Worm (Caenorhabditis elegans) whole organism, L2 larva: ENCODE results near the gene mig-22.

Experiments
- C34F6.9 ChIP-seq: fragments of 150-350 bp; optimal IDR thresholded peaks from 2 replicates; lab custom pipeline; 2014; ENCODE audit warnings: missing biosample characterization, missing genetic modification characterization
- F13H6.1 ChIP-seq: sonication (generic microtip); optimal IDR thresholded peaks from 2 replicates; lab custom pipeline; 2016; ENCODE audit warnings: missing genetic modification characterization, missing compliant biosample characterization
- R02D3.7 ChIP-seq: fragments of 150-350 bp; optimal IDR thresholded peaks from 2 replicates; lab custom pipeline; 2014; ENCODE audit warnings: missing biosample characterization, missing genetic modification characterization
- Y55F3AM.14 ChIP-seq: fragments of 200-800 bp; sonication (Bioruptor generic); optimal IDR thresholded peaks from 2 replicates; lab custom pipeline; 2018; ENCODE audit warnings: mild to moderate bottlenecking, missing genetic modification characterization, missing compliant biosample characterization
- ZK546.5 ChIP-seq: sonication (generic microtip); optimal IDR thresholded peaks from 2 replicates; lab custom pipeline; 2017; ENCODE audit warnings: missing biosample characterization, missing genetic modification characterization
- alr-1 ChIP-seq: fragments of 150-350 bp; optimal IDR thresholded peaks from 2 replicates; lab custom pipeline; 2014; ENCODE audit warnings: missing biosample characterization, missing genetic modification characterization
- ama-1 ChIP-seq: fragments of 150-350 bp; optimal IDR thresholded peaks from 2 replicates; lab custom pipeline; 2018; ENCODE audit warnings: inconsistent platforms
- blmp-1 ChIP-seq: sonication (generic microtip); optimal IDR thresholded peaks from 2 replicates; lab custom pipeline; 2017; ENCODE audit warnings: missing genetic modification characterization, mild to moderate bottlenecking, missing compliant biosample characterization, antibody characterized with exemption, moderate library complexity; ENCODE audit not compliant: insufficient read depth
- ceh-16 ChIP-seq: fragments of 150-350 bp; optimal IDR thresholded peaks from 2 replicates; lab custom pipeline; 2014; ENCODE audit warnings: missing biosample characterization, missing genetic modification characterization
- ceh-82 ChIP-seq: fragments of 150-350 bp; optimal IDR thresholded peaks from 2 replicates; lab custom pipeline; 2014; ENCODE audit warnings: missing biosample characterization, missing genetic modification characterization
- dmd-4 ChIP-seq: sonication (generic microtip); optimal IDR thresholded peaks from 2 replicates; lab custom pipeline; 2017; ENCODE audit warnings: missing biosample characterization, missing genetic modification characterization
- egl-27 ChIP-seq: sonication (generic microtip); optimal IDR thresholded peaks from 3 replicates; lab custom pipeline; 2017; ENCODE audit warnings: missing biosample characterization, missing genetic modification reagents, missing genetic modification characterization
- fos-1 ChIP-seq: fragments of 150-350 bp; optimal IDR thresholded peaks from 2 replicates; lab custom pipeline; 2014; ENCODE audit warnings: missing biosample characterization, missing genetic modification characterization
- gmeb-1 ChIP-seq: fragments of 150-350 bp; optimal IDR thresholded peaks from 2 replicates; lab custom pipeline; 2014; ENCODE audit warnings: missing biosample characterization, missing genetic modification characterization
- lin-11 ChIP-seq: fragments of 150-350 bp; sonication (generic microtip); optimal IDR thresholded peaks from 2 replicates; lab custom pipeline; 2014; ENCODE audit warnings: missing biosample characterization, missing genetic modification characterization, inconsistent platforms, mixed read lengths
- lin-13 ChIP-seq: fragments of 150-350 bp; optimal IDR thresholded peaks from 2 replicates; lab custom pipeline; 2014; ENCODE audit warnings: missing biosample characterization, missing genetic modification reagents, missing genetic modification characterization
- lin-39 ChIP-seq: fragments of 150-350 bp; optimal IDR thresholded peaks from 2 replicates; lab custom pipeline; 2014; ENCODE audit warnings: missing biosample characterization, missing genetic modification reagents, missing genetic modification characterization
- lsy-2 ChIP-seq, 2 experiments: fragments of 150-350 bp in 1 of 2; sonication (generic microtip) in 1 of 2; optimal IDR thresholded peaks; 2 replicates each; lab custom pipeline; 2014 to 2017; ENCODE audit warnings: missing biosample characterization in 2 of 2, missing genetic modification characterization in 2 of 2
- mab-5 ChIP-seq: fragments of 150-350 bp; optimal IDR thresholded peaks from 2 replicates; lab custom pipeline; 2014; ENCODE audit warnings: missing biosample characterization, missing genetic modification characterization
- mbf-1 ChIP-seq: sonication (generic microtip); optimal IDR thresholded peaks from 2 replicates; lab custom pipeline; 2017; ENCODE audit warnings: missing biosample characterization, missing genetic modification characterization
- nhr-10 ChIP-seq: sonication (generic microtip); optimal IDR thresholded peaks from 2 replicates; lab custom pipeline; 2017; ENCODE audit warnings: missing biosample characterization, missing genetic modification characterization
- nhr-11 ChIP-seq: fragments of 150-350 bp; optimal IDR thresholded peaks from 2 replicates; lab custom pipeline; 2014; ENCODE audit warnings: missing biosample characterization, missing genetic modification characterization
- nhr-12 ChIP-seq: fragments of 150-350 bp; optimal IDR thresholded peaks from 2 replicates; lab custom pipeline; 2014; ENCODE audit warnings: missing biosample characterization, missing genetic modification characterization
- nhr-129 ChIP-seq: fragments of 150-350 bp; optimal IDR thresholded peaks from 2 replicates; lab custom pipeline; 2014; ENCODE audit warnings: missing biosample characterization, missing genetic modification characterization
- nhr-21 ChIP-seq: fragments of 150-350 bp; optimal IDR thresholded peaks from 2 replicates; lab custom pipeline; 2014; ENCODE audit warnings: missing biosample characterization, missing genetic modification characterization
- nhr-23 ChIP-seq: fragments of 150-350 bp; optimal IDR thresholded peaks from 2 replicates; lab custom pipeline; 2014; ENCODE audit warnings: missing biosample characterization, missing genetic modification reagents, missing genetic modification characterization
- nhr-237 ChIP-seq: fragments of 150-350 bp; optimal IDR thresholded peaks from 2 replicates; lab custom pipeline; 2014; ENCODE audit warnings: missing biosample characterization, missing genetic modification characterization
- nhr-25 ChIP-seq: fragments of 150-350 bp; sonication (generic microtip); optimal IDR thresholded peaks from 3 replicates; lab custom pipeline; 2014; ENCODE audit warnings: missing biosample characterization, missing genetic modification characterization
- nhr-6 ChIP-seq: fragments of 150-350 bp; optimal IDR thresholded peaks from 2 replicates; lab custom pipeline; 2014; ENCODE audit warnings: missing biosample characterization, missing genetic modification characterization
- nhr-77 ChIP-seq: fragments of 150-350 bp; optimal IDR thresholded peaks from 2 replicates; lab custom pipeline; 2014; ENCODE audit warnings: missing biosample characterization, missing genetic modification characterization
- peb-1 ChIP-seq: fragments of 150-350 bp; optimal IDR thresholded peaks from 2 replicates; lab custom pipeline; 2014; ENCODE audit warnings: missing biosample characterization, missing genetic modification characterization
- sem-4 ChIP-seq: fragments of 150-350 bp; optimal IDR thresholded peaks from 2 replicates; lab custom pipeline; 2014; ENCODE audit warnings: missing biosample characterization, missing genetic modification reagents, missing genetic modification characterization
- skn-1 ChIP-seq: sonication (generic microtip); optimal IDR thresholded peaks from 2 replicates; lab custom pipeline; 2017; ENCODE audit warnings: missing biosample characterization, missing genetic modification characterization
- sma-3 ChIP-seq: sonication (generic microtip); optimal IDR thresholded peaks from 2 replicates; lab custom pipeline; 2016; ENCODE audit warnings: missing genetic modification reagents, missing genetic modification characterization, missing compliant biosample characterization
- sma-9 ChIP-seq, 2 experiments: fragments of 150-350 bp in 1 of 2; sonication (generic microtip) in 1 of 2; optimal IDR thresholded peaks; 2 replicates each; lab custom pipeline; 2014 to 2016; ENCODE audit warnings: missing genetic modification characterization in 2 of 2, mild to moderate bottlenecking in 1 of 2, missing biosample characterization in 1 of 2, missing compliant biosample characterization in 1 of 2, missing genetic modification reagents in 1 of 2, moderate library complexity in 1 of 2
- snpc-4 ChIP-seq: fragments of 150-350 bp; optimal IDR thresholded peaks from 2 replicates; lab custom pipeline; 2014; ENCODE audit warnings: missing biosample characterization, missing genetic modification characterization
- unc-39 ChIP-seq: fragments of 150-350 bp; optimal IDR thresholded peaks from 2 replicates; lab custom pipeline; 2014; ENCODE audit warnings: missing biosample characterization, missing genetic modification characterization
- unc-55 ChIP-seq: fragments of 150-350 bp; sonication (generic microtip); optimal IDR thresholded peaks from 3 replicates; lab custom pipeline; 2014; ENCODE audit warnings: missing biosample characterization, missing genetic modification reagents, missing genetic modification characterization
- unc-62 ChIP-seq: fragments of 150-350 bp; optimal IDR thresholded peaks from 2 replicates; lab custom pipeline; 2014; ENCODE audit warnings: missing biosample characterization, missing genetic modification reagents, missing genetic modification characterization
- ztf-1 ChIP-seq: fragments of 200-800 bp; sonication (Bioruptor generic); conservative IDR thresholded peaks from 2 replicates; pipeline ENCODE4 v1.3.6; 2022; ENCODE audit warnings: missing genetic modification characterization, missing compliant biosample characterization
- ztf-4 ChIP-seq: fragments of 150-350 bp; optimal IDR thresholded peaks from 2 replicates; lab custom pipeline; 2014; ENCODE audit warnings: missing biosample characterization, missing genetic modification characterization

The mig-22 gene

DNA sequence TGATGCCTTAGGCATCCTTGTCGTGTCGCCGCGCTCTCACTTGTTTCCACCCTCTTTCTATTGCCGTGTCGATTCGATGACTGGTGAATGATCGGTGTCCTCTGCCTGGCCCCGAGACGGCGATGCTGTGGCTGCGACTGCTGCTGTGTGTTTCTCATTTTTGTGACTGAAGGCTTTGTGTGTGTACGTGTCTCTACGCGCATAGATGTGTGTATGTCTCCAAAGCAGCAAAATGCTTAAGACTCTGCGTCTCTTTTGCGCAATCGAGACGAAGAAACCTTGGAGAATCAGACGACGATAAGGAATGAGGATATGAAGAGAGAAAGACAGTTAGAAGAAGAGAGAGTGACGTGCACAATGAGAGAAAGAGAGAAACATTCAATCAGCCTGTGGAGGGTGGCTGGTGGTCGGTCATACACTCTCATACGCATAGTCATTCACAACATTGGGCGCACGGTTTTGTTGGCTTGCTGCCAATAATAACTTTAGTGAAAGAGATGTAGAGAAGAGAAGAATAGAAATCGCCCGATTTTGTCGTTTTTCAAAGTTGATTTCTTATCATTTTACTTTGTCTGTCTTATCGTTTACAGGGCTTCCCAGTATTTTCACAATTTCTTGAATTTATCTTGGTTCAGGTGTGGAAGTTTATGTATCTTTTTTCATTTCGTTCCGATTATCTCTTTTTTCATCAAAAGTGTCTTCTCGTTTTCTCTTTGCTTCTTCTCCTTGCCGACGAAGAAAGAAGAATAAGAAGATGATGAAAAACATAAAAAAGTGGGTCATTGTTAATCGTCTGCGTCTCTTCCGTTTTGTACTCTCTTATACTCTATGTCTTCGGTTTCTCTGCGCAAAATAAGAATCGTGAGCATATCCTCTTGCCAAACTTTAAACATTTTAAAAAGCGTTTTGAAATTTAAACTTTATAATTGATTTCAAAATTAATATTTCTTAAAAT is 35.0 kb upstream of the mig-22 start (continued):
- peak; percentile 98 for TF ChIP-seq nhr-25
- TF ChIP-seq skn-1 (tag; lab: Kevin White, UChicago) = no peak

DNA sequence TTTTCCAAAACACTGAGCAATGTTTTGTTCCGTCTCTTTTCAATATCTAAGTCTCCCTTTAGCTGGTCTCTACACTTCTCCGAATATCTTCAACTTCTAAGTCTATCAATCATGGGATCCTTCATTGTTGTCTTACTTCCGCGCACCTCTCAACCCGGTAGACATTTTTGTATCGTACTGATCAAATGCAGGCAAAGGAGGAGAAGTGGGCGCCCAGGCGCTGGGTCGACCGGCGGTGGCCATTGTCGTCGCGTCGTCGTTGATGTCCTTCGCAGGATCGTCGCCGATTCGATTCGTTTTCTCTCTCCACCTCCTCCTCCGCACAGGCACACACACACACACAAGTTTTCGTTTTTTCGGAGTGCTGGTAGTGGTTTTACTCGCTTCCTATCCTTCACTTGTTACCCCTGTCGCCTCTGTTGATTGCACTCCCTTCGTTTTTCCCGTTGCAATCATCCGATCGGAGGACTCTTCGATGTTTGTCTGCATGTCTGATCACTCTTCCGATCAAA is 34.3 kb upstream of the mig-22 start:
- no peak for TF ChIP-seq ztf-1 (GFP tag; lab: Robert Waterston, UW)
- no peak for TF ChIP-seq alr-1
- no peak for TF ChIP-seq nhr-23 (tag; lab: Kevin White, UChicago)
- TF ChIP-seq dmd-4 (tag; lab: Kevin White, UChicago) = no peak
- TF ChIP-seq nhr-237 (tag; lab: Kevin White, UChicago) = no peak
- no peak for TF ChIP-seq ceh-82
- TF ChIP-seq nhr-12 (tag; lab: Kevin White, UChicago) = no peak
- no peak for TF ChIP-seq sem-4 (tag; lab: Kevin White, UChicago)
- TF ChIP-seq lsy-2 (tag; optimal IDR thresholded peaks at IDR 0.05; lab: Kevin White, UChicago) = no peak

DNA sequence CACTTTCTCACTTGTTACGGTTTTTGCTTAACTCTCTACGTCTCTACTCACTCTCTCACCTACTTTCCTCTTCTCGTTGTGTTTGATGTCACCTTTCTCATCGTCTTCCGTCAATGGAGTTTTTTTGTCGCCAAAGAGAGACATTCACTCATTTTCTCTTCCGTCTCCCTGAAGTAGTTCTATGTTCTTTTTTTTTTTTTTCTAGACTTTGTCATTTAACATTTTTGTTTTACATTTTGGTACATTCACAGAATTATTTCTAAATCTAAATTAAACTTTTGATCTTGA is 33.6 kb upstream of the mig-22 start:
- TF ChIP-seq nhr-6 (tag; lab: Kevin White, UChicago) = no peak
- TF ChIP-seq sma-3 (GFP tag; lab: Kevin White, UChicago) = peak; percentile 10
- peak; percentile 29 for TF ChIP-seq nhr-25
- TF ChIP-seq sem-4 (tag; lab: Kevin White, UChicago) = no peak

DNA sequence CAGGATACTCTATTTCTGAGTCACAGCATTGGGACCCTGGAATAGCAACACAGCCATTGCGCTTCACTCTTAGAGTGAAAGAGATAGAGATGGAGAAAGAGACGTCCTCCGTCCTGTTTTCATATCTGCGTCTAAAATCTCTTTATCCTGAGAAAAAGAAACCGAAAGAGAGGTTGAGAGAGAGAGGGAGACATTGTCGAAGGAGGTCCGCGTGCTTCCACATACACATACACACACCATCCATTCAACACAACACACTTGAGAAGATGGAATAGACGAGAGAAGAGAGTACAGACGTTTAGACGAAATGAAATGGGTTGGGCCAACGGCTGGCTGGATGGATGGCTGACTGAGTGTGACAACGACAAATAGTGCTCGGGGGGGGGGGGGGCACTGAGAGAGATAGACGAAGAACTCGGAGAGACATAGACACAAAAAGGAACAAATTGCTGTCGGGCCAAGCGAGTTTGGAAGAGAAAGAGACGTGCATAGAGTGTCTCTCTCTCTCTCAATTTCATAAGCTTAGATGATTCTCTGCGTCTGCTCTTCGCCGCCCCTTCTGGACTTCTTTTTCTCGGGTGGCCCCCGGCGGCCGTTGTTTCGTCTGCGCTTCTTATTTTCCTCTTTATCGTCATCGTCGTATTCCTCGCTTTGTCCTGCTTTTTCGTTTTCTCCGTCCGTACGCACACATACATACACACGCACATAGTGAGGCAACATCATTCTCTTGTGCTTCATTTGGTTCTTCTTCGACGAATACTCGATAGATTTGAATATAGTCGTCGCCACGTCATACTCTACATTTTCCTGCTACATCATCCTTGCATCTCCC is 33.0 kb upstream of the mig-22 start, which contains the start of gene F54F2.6:
Gene F54F2.6, minus strand, starts transcription at position 738 of the 832 bp plus-strand sequence.
- TF ChIP-seq R02D3.7 (tag; lab: Kevin White, UChicago) (no peak), sem-4 (tag; lab: Kevin White, UChicago) (peak; percentile 95), sma-3 (GFP tag; lab: Kevin White, UChicago) (peak; percentile 31), nhr-6 (tag; lab: Kevin White, UChicago) (peak; percentile 96), blmp-1 (tag; lab: Kevin White, UChicago) (peak; percentile 83), ztf-4 (tag; lab: Kevin White, UChicago) (peak; percentile 89), mab-5 (peak; percentile 94), skn-1 (tag; lab: Kevin White, UChicago) (no peak), mbf-1 (tag; lab: Kevin White, UChicago) (no peak), nhr-237 (tag; lab: Kevin White, UChicago) (peak; percentile 26), ceh-16 (tag; lab: Kevin White, UChicago) (no peak), egl-27 (tag; lab: Kevin White, UChicago) (peak; percentile 93), lin-11 (tag; lab: Kevin White, UChicago) (peak; percentile 65), peb-1 (tag; lab: Kevin White, UChicago) (no peak), sma-9 (GFP tag; optimal IDR thresholded peaks at IDR 0.05; lab: Kevin White, UChicago) (peak; percentile 96), sma-9 (tag; optimal IDR thresholded peaks at IDR 0.05; lab: Kevin White, UChicago) (no peak), ztf-1 (GFP tag; lab: Robert Waterston, UW) (no peak), C34F6.9 (tag; lab: Kevin White, UChicago) (peak; percentile 96), unc-39 (tag; lab: Kevin White, UChicago) (no peak), unc-62 (GFP tag; lab: Kevin White, UChicago) (peak; percentile 85), nhr-11 (tag; lab: Kevin White, UChicago) (no peak), nhr-77 (tag; lab: Kevin White, UChicago) (no peak), dmd-4 (tag; lab: Kevin White, UChicago) (no peak), ZK546.5 (peak; percentile 1), Y55F3AM.14 (GFP tag; lab: Kevin White, UChicago) (peak; percentile 95), unc-55 (GFP tag; lab: Kevin White, UChicago) (peak; percentile 85), fos-1 (tag; lab: Kevin White, UChicago) (peak; percentile 54), nhr-10 (tag; lab: Kevin White, UChicago) (no peak), lin-13 (GFP tag; lab: Kevin White, UChicago) (peak; percentile 82), gmeb-1 (peak; percentile 64), ceh-82 (no peak), alr-1 (peak; percentile 90), nhr-129 (peak; percentile 95), nhr-23 (tag; lab: Kevin White, UChicago) (no peak), ama-1 (no peak), lsy-2 (tag; optimal IDR thresholded peaks at IDR 0.05; lab: Kevin White, UChicago) (peak; percentile 59 to 92), nhr-25 (peak; percentile 81), lin-39 (tag; lab: Kevin White, UChicago) (peak; percentile 82), nhr-21 (peak; percentile 90), F13H6.1 (tag; lab: Kevin White, UChicago) (peak; percentile 99), nhr-12 (tag; lab: Kevin White, UChicago) (no peak), snpc-4 (peak; percentile 63)
